Worm (Caenorhabditis elegans) whole organism, mixed stage, embryonic: ENCODE results near the gene col-20.

Source experiments
- M03D4.4 ChIP-seq: sonication (generic microtip); optimal IDR thresholded peaks from 2 replicates; lab custom pipeline; 2017; ENCODE audit warnings: mild to moderate bottlenecking, missing genetic modification characterization, missing compliant biosample characterization
- bed-3 ChIP-seq: fragments of 200-800 bp; sonication (Bioruptor generic); optimal IDR thresholded peaks from 3 replicates; lab custom pipeline; 2018; ENCODE audit warnings: mild to moderate bottlenecking, missing genetic modification characterization, moderate library complexity, missing compliant biosample characterization
- blmp-1 ChIP-seq: fragments of 150-350 bp; optimal IDR thresholded peaks from 2 replicates; lab custom pipeline; 2014; ENCODE audit warnings: missing biosample characterization, missing genetic modification characterization
- ceh-43 ChIP-seq: fragments of 200-800 bp; sonication (Bioruptor generic); optimal IDR thresholded peaks from 2 replicates; lab custom pipeline; 2018; ENCODE audit warnings: mild to moderate bottlenecking, missing genetic modification characterization, moderate library complexity, missing compliant biosample characterization
- drap-1 ChIP-seq: fragments of 200-800 bp; sonication (Bioruptor generic); optimal IDR thresholded peaks from 3 replicates; lab custom pipeline; 2018; ENCODE audit warnings: mild to moderate bottlenecking, missing genetic modification characterization, missing compliant biosample characterization
- elt-1 ChIP-seq: sonication (generic microtip); optimal IDR thresholded peaks from 2 replicates; lab custom pipeline; 2017; ENCODE audit warnings: missing genetic modification characterization, mild to moderate bottlenecking, missing compliant biosample characterization, antibody characterized with exemption, moderate library complexity, borderline replicate concordance; ENCODE audit not compliant: insufficient read depth
- elt-3 ChIP-seq: fragments of 150-350 bp; optimal IDR thresholded peaks from 2 replicates; lab custom pipeline; 2014; ENCODE audit warnings: missing biosample characterization, missing genetic modification characterization
- flh-1 ChIP-seq: fragments of 200-800 bp; sonication (Bioruptor generic); optimal IDR thresholded peaks from 2 replicates; lab custom pipeline; 2018; ENCODE audit warnings: mild to moderate bottlenecking, missing genetic modification characterization, moderate library complexity, missing compliant biosample characterization
- ham-2 ChIP-seq: fragments of 200-800 bp; sonication (Bioruptor generic); optimal IDR thresholded peaks from 2 replicates; lab custom pipeline; 2018; ENCODE audit warnings: mild to moderate bottlenecking, missing genetic modification characterization, missing compliant biosample characterization
- hlh-1 ChIP-seq: fragments of 150-350 bp; optimal IDR thresholded peaks from 2 replicates; lab custom pipeline; 2014; ENCODE audit warnings: missing biosample characterization, missing genetic modification reagents, missing genetic modification characterization
- lin-13 ChIP-seq: fragments of 150-350 bp; optimal IDR thresholded peaks from 2 replicates; lab custom pipeline; 2014; ENCODE audit warnings: missing biosample characterization, missing genetic modification characterization
- lsy-2 ChIP-seq: fragments of 150-350 bp; optimal IDR thresholded peaks from 2 replicates; lab custom pipeline; 2014; ENCODE audit warnings: missing biosample characterization, missing genetic modification characterization
- mab-5 ChIP-seq: fragments of 150-350 bp; optimal IDR thresholded peaks from 2 replicates; lab custom pipeline; 2014; ENCODE audit warnings: missing biosample characterization, missing genetic modification characterization
- mep-1 ChIP-seq: fragments of 150-350 bp; optimal IDR thresholded peaks from 2 replicates; lab custom pipeline; 2017; ENCODE audit warnings: missing biosample characterization, missing genetic modification reagents, missing genetic modification characterization, inconsistent platforms
- mls-2 ChIP-seq: sonication (generic microtip); optimal IDR thresholded peaks from 2 replicates; lab custom pipeline; 2016; ENCODE audit warnings: mild to moderate bottlenecking, missing genetic modification characterization, moderate library complexity, missing compliant biosample characterization
- nhr-12 ChIP-seq: fragments of 150-350 bp; optimal IDR thresholded peaks from 2 replicates; lab custom pipeline; 2014; ENCODE audit warnings: missing biosample characterization, missing genetic modification characterization
- nhr-2 ChIP-seq: fragments of 150-350 bp; optimal IDR thresholded peaks from 2 replicates; lab custom pipeline; 2014; ENCODE audit warnings: missing biosample characterization, missing genetic modification characterization
- nhr-237 ChIP-seq: fragments of 150-350 bp; optimal IDR thresholded peaks from 2 replicates; lab custom pipeline; 2014; ENCODE audit warnings: missing biosample characterization, missing genetic modification characterization
- nhr-28 ChIP-seq: fragments of 150-350 bp; optimal IDR thresholded peaks from 2 replicates; lab custom pipeline; 2014; ENCODE audit warnings: missing biosample characterization, missing genetic modification characterization
- nhr-76 ChIP-seq: sonication (generic microtip); optimal IDR thresholded peaks from 2 replicates; lab custom pipeline; 2017; ENCODE audit warnings: missing biosample characterization, missing genetic modification characterization
- pha-4 ChIP-seq: fragments of 150-350 bp; optimal IDR thresholded peaks from 2 replicates; lab custom pipeline; 2018; ENCODE audit warnings: missing biosample characterization, missing genetic modification reagents, missing genetic modification characterization
- sem-2 ChIP-seq: fragments of 200-800 bp; sonication (Bioruptor generic); optimal IDR thresholded peaks from 2 replicates; lab custom pipeline; 2018; ENCODE audit warnings: mild to moderate bottlenecking, missing genetic modification characterization, missing compliant biosample characterization
- snpc-4 ChIP-seq: fragments of 150-350 bp; optimal IDR thresholded peaks from 2 replicates; lab custom pipeline; 2014; ENCODE audit warnings: missing biosample characterization, missing genetic modification characterization
- tbx-8 ChIP-seq: fragments of 200-800 bp; sonication (Bioruptor generic); optimal IDR thresholded peaks from 2 replicates; lab custom pipeline; 2018; ENCODE audit warnings: mild to moderate bottlenecking, missing genetic modification characterization, moderate library complexity, missing compliant biosample characterization
- unc-120 ChIP-seq: sonication (generic microtip); optimal IDR thresholded peaks from 2 replicates; lab custom pipeline; 2017; ENCODE audit warnings: missing genetic modification characterization, missing compliant biosample characterization; ENCODE audit not compliant: poor library complexity, severe bottlenecking
- unc-39 ChIP-seq: fragments of 150-350 bp; optimal IDR thresholded peaks from 2 replicates; lab custom pipeline; 2014; ENCODE audit warnings: missing biosample characterization, missing genetic modification characterization
- unc-62 ChIP-seq: fragments of 150-350 bp; optimal IDR thresholded peaks from 2 replicates; lab custom pipeline; 2014; ENCODE audit warnings: missing biosample characterization, missing genetic modification reagents, missing genetic modification characterization
- zip-8 ChIP-seq: fragments of 150-350 bp; optimal IDR thresholded peaks from 2 replicates; lab custom pipeline; 2014; ENCODE audit warnings: missing biosample characterization, missing genetic modification characterization
- ztf-11 ChIP-seq: fragments of 150-350 bp; optimal IDR thresholded peaks from 2 replicates; lab custom pipeline; 2014; ENCODE audit warnings: missing biosample characterization, missing genetic modification characterization

The col-20 gene

ce11 chrII:4891012-4891775 is 20.6 kb upstream of the col-20 start, which contains the start of gene gst-9:
Gene gst-9 (plus strand): TSS chrII:4891585.
- no peak for TF ChIP-seq lsy-2 (tag; lab: Kevin White, UChicago)
- TF ChIP-seq mls-2: no peak
- TF ChIP-seq nhr-12 (tag; lab: Kevin White, UChicago): no peak
- TF ChIP-seq nhr-237 (tag; lab: Kevin White, UChicago): no peak
- no peak for TF ChIP-seq pha-4
- no peak for TF ChIP-seq mep-1 (tag; lab: Kevin White, UChicago)
- TF ChIP-seq, all 35 proteins: peak for 0

DNA sequence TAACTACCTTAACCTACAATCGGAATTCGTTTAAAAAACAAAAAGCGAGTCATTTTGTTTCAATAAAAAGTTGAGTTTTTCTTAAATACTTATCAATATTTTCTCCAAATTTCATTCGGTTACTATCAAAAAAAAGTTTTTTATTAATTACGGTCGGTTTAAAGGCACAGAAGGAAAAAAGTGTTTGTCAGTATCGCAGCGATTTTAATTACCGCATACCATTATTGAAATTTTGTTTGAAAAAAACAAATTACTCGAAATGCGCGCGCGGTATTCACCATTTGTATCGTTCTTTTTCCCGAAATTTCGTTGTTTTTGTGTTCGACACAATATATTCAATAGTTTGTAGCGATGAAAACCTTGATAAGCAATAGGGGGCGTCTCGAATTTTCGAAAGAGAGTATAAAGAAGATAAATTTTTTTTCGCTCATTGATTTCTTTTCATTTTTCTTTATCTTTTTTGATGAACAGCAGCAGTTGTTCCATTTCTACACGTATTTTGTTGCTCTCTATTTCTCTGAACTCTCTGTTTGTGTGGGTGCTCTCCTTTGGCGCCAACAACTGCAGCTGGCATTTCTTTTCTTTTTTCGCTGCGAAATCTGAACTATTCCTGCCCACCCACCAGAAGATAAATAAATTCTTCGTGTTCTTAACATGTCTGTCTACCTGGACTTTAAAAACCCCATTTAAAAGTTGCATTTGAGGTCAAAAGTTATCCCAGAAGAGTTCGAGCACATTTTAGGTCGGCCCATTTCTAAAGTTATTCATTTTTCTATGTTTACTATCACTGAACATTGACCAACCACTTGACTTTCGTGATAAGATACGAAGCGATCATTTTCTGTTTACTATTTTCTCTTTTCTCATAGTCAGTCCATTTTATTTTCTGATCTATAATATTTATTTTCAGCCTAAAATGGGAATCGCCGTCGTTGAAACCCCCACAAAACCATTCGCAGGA is 18.2 kb upstream of the col-20 start, which contains the start of gene pgm-1:
Gene pgm-1 (plus strand): TSS at position 911 of the 961 bp plus-strand sequence.
- TF ChIP-seq nhr-28 (tag; lab: Kevin White, UChicago) (no peak), ceh-43 (GFP tag; lab: Kevin White, UChicago) (no peak), hlh-1 (tag; lab: Kevin White, UChicago) (peak; percentile 57), unc-120 (tag; lab: Kevin White, UChicago) (peak; percentile 34)

ce11 chrII:4885976-4886375 is 15.4 kb upstream of the col-20 start, which contains the start of gene R05F9.7:
Gene R05F9.7 (plus strand): TSS chrII:4886276.
- TF ChIP-seq zip-8 (tag; lab: Kevin White, UChicago) (no peak), blmp-1 (tag; lab: Kevin White, UChicago) (no peak), ztf-11 (tag; lab: Kevin White, UChicago) (no peak), mab-5 (tag; lab: Kevin White, UChicago) (no peak), nhr-76 (tag; lab: Kevin White, UChicago) (no peak), flh-1 (GFP tag; lab: Kevin White, UChicago) (no peak), elt-3 (no peak), drap-1 (GFP tag; lab: Kevin White, UChicago) (no peak), ceh-43 (GFP tag; lab: Kevin White, UChicago) (no peak), lsy-2 (tag; lab: Kevin White, UChicago) (no peak)

DNA sequence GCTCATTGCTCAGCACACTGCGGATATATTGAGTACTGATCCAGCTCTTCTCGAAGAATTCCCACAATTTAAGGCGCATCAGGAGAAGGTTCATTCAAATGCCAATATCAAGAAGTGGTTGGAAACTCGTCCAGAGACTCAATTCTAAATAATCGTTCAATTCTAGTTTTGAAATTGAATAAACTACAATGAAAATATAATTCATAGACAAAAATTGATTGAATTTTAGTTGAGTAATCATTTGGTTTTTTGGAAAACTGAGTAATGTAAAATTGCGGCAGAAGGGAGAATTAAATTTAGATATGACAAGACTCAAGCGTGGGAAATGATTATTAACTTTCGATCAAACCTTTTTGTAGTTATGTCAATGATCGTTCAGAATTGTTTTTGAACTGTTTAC is 13.8 kb upstream of the col-20 start:
- no peak for TF ChIP-seq bed-3 (GFP tag; lab: Kevin White, UChicago)
- TF ChIP-seq unc-39: no peak
- no peak for TF ChIP-seq ceh-43 (GFP tag; lab: Kevin White, UChicago)
- TF ChIP-seq pha-4: no peak
- no peak for TF ChIP-seq lsy-2 (tag; lab: Kevin White, UChicago)
- no peak for TF ChIP-seq nhr-237 (tag; lab: Kevin White, UChicago)
- TF ChIP-seq elt-1 (tag; lab: Kevin White, UChicago): no peak
- no peak for TF ChIP-seq nhr-2
- no peak for TF ChIP-seq lin-13 (tag; lab: Kevin White, UChicago)
- TF ChIP-seq nhr-12 (tag; lab: Kevin White, UChicago): no peak
- TF ChIP-seq nhr-28 (tag; lab: Kevin White, UChicago): no peak

- TF ChIP-seq elt-3: no peak
- TF ChIP-seq sem-2 (GFP tag; lab: Kevin White, UChicago): no peak
- no peak for TF ChIP-seq M03D4.4 (tag; lab: Kevin White, UChicago)
- no peak for TF ChIP-seq drap-1 (GFP tag; lab: Kevin White, UChicago)
- TF ChIP-seq bed-3 (GFP tag; lab: Kevin White, UChicago): no peak
- TF ChIP-seq snpc-4 (tag; lab: Kevin White, UChicago): no peak
- no peak for TF ChIP-seq unc-62 (GFP tag; lab: Kevin White, UChicago)
- no peak for TF ChIP-seq lsy-2 (tag; lab: Kevin White, UChicago)
- TF ChIP-seq mab-5 (tag; lab: Kevin White, UChicago): no peak
- no peak for TF ChIP-seq unc-39
- no peak for TF ChIP-seq ham-2
- no peak for TF ChIP-seq hlh-1 (tag; lab: Kevin White, UChicago)
- TF ChIP-seq ztf-11 (tag; lab: Kevin White, UChicago): no peak
- no peak for TF ChIP-seq tbx-8 (GFP tag; lab: Kevin White, UChicago)
Measured at ce11 chrII:4883412-4883811, 12.8 kb upstream of the col-20 start, which contains the start of gene gst-8. Gene gst-8 (plus strand): TSS chrII:4883712.
